Worm (Caenorhabditis elegans) whole organism, L2 larva: ENCODE results near the gene vab-15.

Source experiments
- F13H6.1 ChIP-seq: sonication (generic microtip); optimal IDR thresholded peaks from 2 replicates; lab custom pipeline; 2016; ENCODE audit warnings: missing genetic modification characterization, missing compliant biosample characterization
- R02D3.7 ChIP-seq: fragments of 150-350 bp; optimal IDR thresholded peaks from 2 replicates; lab custom pipeline; 2014; ENCODE audit warnings: missing biosample characterization, missing genetic modification characterization
- Y55F3AM.14 ChIP-seq: fragments of 200-800 bp; sonication (Bioruptor generic); optimal IDR thresholded peaks from 2 replicates; lab custom pipeline; 2018; ENCODE audit warnings: mild to moderate bottlenecking, missing genetic modification characterization, missing compliant biosample characterization
- ZK546.5 ChIP-seq: sonication (generic microtip); optimal IDR thresholded peaks from 2 replicates; lab custom pipeline; 2017; ENCODE audit warnings: missing biosample characterization, missing genetic modification characterization
- alr-1 ChIP-seq: fragments of 150-350 bp; optimal IDR thresholded peaks from 2 replicates; lab custom pipeline; 2014; ENCODE audit warnings: missing biosample characterization, missing genetic modification characterization
- ama-1 ChIP-seq: fragments of 150-350 bp; optimal IDR thresholded peaks from 2 replicates; lab custom pipeline; 2018; ENCODE audit warnings: inconsistent platforms
- ceh-16 ChIP-seq: fragments of 150-350 bp; optimal IDR thresholded peaks from 2 replicates; lab custom pipeline; 2014; ENCODE audit warnings: missing biosample characterization, missing genetic modification characterization
- ceh-82 ChIP-seq: fragments of 150-350 bp; optimal IDR thresholded peaks from 2 replicates; lab custom pipeline; 2014; ENCODE audit warnings: missing biosample characterization, missing genetic modification characterization
- crh-2 ChIP-seq: sonication (generic microtip); optimal IDR thresholded peaks from 2 replicates; lab custom pipeline; 2017; ENCODE audit warnings: missing biosample characterization, missing genetic modification characterization
- elt-1 ChIP-seq: fragments of 150-350 bp; optimal IDR thresholded peaks from 2 replicates; lab custom pipeline; 2014; ENCODE audit warnings: missing biosample characterization, missing genetic modification characterization
- elt-3 ChIP-seq: sonication (generic microtip); optimal IDR thresholded peaks from 2 replicates; lab custom pipeline; 2017; ENCODE audit warnings: missing biosample characterization, missing genetic modification characterization
- fos-1 ChIP-seq: fragments of 150-350 bp; optimal IDR thresholded peaks from 2 replicates; lab custom pipeline; 2014; ENCODE audit warnings: missing biosample characterization, missing genetic modification characterization
- gmeb-1 ChIP-seq: fragments of 150-350 bp; optimal IDR thresholded peaks from 2 replicates; lab custom pipeline; 2014; ENCODE audit warnings: missing biosample characterization, missing genetic modification characterization
- lin-11 ChIP-seq: fragments of 150-350 bp; sonication (generic microtip); optimal IDR thresholded peaks from 2 replicates; lab custom pipeline; 2014; ENCODE audit warnings: missing biosample characterization, missing genetic modification characterization, inconsistent platforms, mixed read lengths
- lin-13 ChIP-seq: fragments of 150-350 bp; optimal IDR thresholded peaks from 2 replicates; lab custom pipeline; 2014; ENCODE audit warnings: missing biosample characterization, missing genetic modification reagents, missing genetic modification characterization
- lsy-2 ChIP-seq, 2 experiments: fragments of 150-350 bp in 1 of 2; sonication (generic microtip) in 1 of 2; optimal IDR thresholded peaks; 2 replicates each; lab custom pipeline; 2014 to 2017; ENCODE audit warnings: missing biosample characterization in 2 of 2, missing genetic modification characterization in 2 of 2
- mab-5 ChIP-seq: fragments of 150-350 bp; optimal IDR thresholded peaks from 2 replicates; lab custom pipeline; 2014; ENCODE audit warnings: missing biosample characterization, missing genetic modification characterization
- mbf-1 ChIP-seq: sonication (generic microtip); optimal IDR thresholded peaks from 2 replicates; lab custom pipeline; 2017; ENCODE audit warnings: missing biosample characterization, missing genetic modification characterization
- nhr-11 ChIP-seq: fragments of 150-350 bp; optimal IDR thresholded peaks from 2 replicates; lab custom pipeline; 2014; ENCODE audit warnings: missing biosample characterization, missing genetic modification characterization
- nhr-129 ChIP-seq: fragments of 150-350 bp; optimal IDR thresholded peaks from 2 replicates; lab custom pipeline; 2014; ENCODE audit warnings: missing biosample characterization, missing genetic modification characterization
- nhr-21 ChIP-seq: fragments of 150-350 bp; optimal IDR thresholded peaks from 2 replicates; lab custom pipeline; 2014; ENCODE audit warnings: missing biosample characterization, missing genetic modification characterization
- nhr-237 ChIP-seq: fragments of 150-350 bp; optimal IDR thresholded peaks from 2 replicates; lab custom pipeline; 2014; ENCODE audit warnings: missing biosample characterization, missing genetic modification characterization
- nhr-25 ChIP-seq: fragments of 150-350 bp; sonication (generic microtip); optimal IDR thresholded peaks from 3 replicates; lab custom pipeline; 2014; ENCODE audit warnings: missing biosample characterization, missing genetic modification characterization
- nhr-6 ChIP-seq: fragments of 150-350 bp; optimal IDR thresholded peaks from 2 replicates; lab custom pipeline; 2014; ENCODE audit warnings: missing biosample characterization, missing genetic modification characterization
- nhr-77 ChIP-seq: fragments of 150-350 bp; optimal IDR thresholded peaks from 2 replicates; lab custom pipeline; 2014; ENCODE audit warnings: missing biosample characterization, missing genetic modification characterization
- peb-1 ChIP-seq: fragments of 150-350 bp; optimal IDR thresholded peaks from 2 replicates; lab custom pipeline; 2014; ENCODE audit warnings: missing biosample characterization, missing genetic modification characterization
- sem-4 ChIP-seq: fragments of 150-350 bp; optimal IDR thresholded peaks from 2 replicates; lab custom pipeline; 2014; ENCODE audit warnings: missing biosample characterization, missing genetic modification reagents, missing genetic modification characterization
- skn-1 ChIP-seq: sonication (generic microtip); optimal IDR thresholded peaks from 2 replicates; lab custom pipeline; 2017; ENCODE audit warnings: missing biosample characterization, missing genetic modification characterization
- sma-3 ChIP-seq: sonication (generic microtip); optimal IDR thresholded peaks from 2 replicates; lab custom pipeline; 2016; ENCODE audit warnings: missing genetic modification reagents, missing genetic modification characterization, missing compliant biosample characterization
- sma-9 ChIP-seq, 2 experiments: fragments of 150-350 bp in 1 of 2; sonication (generic microtip) in 1 of 2; optimal IDR thresholded peaks; 2 replicates each; lab custom pipeline; 2014 to 2016; ENCODE audit warnings: missing genetic modification characterization in 2 of 2, mild to moderate bottlenecking in 1 of 2, missing biosample characterization in 1 of 2, missing compliant biosample characterization in 1 of 2, missing genetic modification reagents in 1 of 2, moderate library complexity in 1 of 2
- unc-62 ChIP-seq: fragments of 150-350 bp; optimal IDR thresholded peaks from 2 replicates; lab custom pipeline; 2014; ENCODE audit warnings: missing biosample characterization, missing genetic modification reagents, missing genetic modification characterization
- zag-1 ChIP-seq: fragments of 150-350 bp; optimal IDR thresholded peaks from 2 replicates; lab custom pipeline; 2014; ENCODE audit warnings: missing biosample characterization, missing genetic modification characterization
- ztf-11 ChIP-seq: sonication (generic microtip); optimal IDR thresholded peaks from 2 replicates; lab custom pipeline; 2017; ENCODE audit warnings: missing biosample characterization, missing genetic modification characterization

vab-15 gene

DNA sequence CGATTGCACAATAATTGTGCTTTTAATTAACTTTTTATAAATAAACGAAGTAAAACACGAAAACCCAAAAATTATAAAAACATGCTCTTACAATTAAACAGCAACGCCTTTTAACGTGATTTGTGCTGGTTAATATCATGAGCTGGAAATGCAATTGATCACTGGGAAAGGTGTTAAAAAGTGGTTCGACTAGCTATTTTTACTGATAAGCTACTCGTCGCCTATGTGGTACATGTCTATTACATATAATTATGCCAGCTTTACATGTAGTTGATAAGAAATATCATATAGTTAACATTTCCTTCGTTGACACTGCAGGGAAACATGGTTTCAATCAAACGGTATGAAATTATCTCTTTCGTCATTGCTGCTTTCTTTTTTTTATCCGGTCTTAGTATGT, 11.0 kb downstream of the vab-15 start, which contains the start of gene scav-5:
scav-5 (plus strand) TSS at position 297 of the 400 bp plus-strand sequence.
- TF ChIP-seq gmeb-1 (tag; lab: Kevin White, UChicago) (peak; percentile 1), fos-1 (tag; lab: Kevin White, UChicago) (peak; percentile 91), crh-2 (tag; lab: Kevin White, UChicago) (peak; percentile 57), sma-3 (peak; percentile 5), nhr-11 (tag; lab: Kevin White, UChicago) (no peak), R02D3.7 (tag; lab: Kevin White, UChicago) (no peak), ama-1 (no peak), sma-9 (GFP tag; optimal IDR thresholded peaks at IDR 0.05; lab: Kevin White, UChicago) (peak; percentile 13), sma-9 (tag; optimal IDR thresholded peaks at IDR 0.05; lab: Kevin White, UChicago) (no peak), nhr-6 (no peak), skn-1 (tag; lab: Kevin White, UChicago) (peak; percentile 66)
- TF ChIP-seq, all 48 proteins: peak for 6

DNA sequence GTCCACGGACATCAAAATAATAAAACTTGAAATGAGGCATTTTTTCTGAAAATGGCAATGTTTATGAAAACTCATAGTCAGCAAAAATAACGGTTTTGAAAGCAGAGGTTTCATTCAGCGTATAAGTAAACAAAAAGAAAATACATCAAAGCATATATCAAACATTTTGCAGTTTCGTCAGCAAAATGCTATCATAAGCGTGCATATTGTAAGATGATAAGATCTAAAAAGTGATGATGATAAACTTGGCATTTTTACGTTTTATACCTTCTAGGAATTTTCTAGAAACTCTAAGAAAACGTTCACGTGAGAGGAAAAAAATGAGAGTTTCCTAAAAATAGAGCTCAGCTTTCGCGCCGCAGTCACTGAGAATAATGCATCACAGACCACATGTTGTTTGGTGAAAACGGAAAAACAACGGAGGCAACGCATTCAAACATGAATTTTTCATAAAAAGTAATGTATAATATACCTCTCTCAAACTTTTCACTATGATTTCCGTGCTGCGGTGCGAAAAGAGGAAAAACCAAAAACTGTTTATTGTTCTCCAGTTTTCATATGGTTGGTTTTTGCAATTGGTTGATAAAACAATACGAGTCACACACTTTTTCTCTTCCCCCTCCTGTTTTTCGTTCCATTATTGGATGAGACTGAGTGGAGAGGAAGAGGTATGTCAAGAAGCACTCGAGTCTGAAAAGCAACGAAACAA, 16.0 kb downstream of the vab-15 start, which contains the start of the genes gst-36 and R07B1.5:
gst-36 (minus strand) TSS at position 45 of the 709 bp plus-strand sequence.
R07B1.5 (plus strand) TSS at position 665 of the 709 bp plus-strand sequence.
- TF ChIP-seq skn-1 (tag; lab: Kevin White, UChicago) (peak; percentile 39), crh-2 (tag; lab: Kevin White, UChicago) (peak; percentile 33), lin-11 (no peak), fos-1 (tag; lab: Kevin White, UChicago) (peak; percentile 64)

DNA sequence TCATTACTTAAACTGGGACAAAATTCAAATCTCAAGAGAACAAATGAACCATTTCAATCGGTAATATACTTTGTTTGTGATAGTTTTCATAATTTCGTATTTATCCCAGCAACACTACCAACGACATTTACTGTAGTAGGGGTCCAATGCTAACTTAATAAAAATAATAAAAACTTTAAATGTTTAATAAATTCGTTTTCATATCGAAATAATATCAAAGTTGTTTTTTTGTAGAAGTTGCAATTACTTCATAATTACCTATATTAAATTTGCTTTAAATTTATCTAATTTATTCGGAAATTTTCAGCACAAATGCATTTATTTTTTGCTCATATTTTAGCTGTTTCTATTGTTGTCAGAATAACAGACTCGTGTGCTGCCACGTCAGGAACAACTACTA, 19.3 kb downstream of the vab-15 start, which contains the start of gene R07B1.6:
R07B1.6 (plus strand) TSS at position 301 of the 400 bp plus-strand sequence.
- TF ChIP-seq mab-5 (no peak), sma-3 (no peak), lin-11 (no peak), peb-1 (tag; lab: Kevin White, UChicago) (no peak), Y55F3AM.14 (no peak), ama-1 (no peak)

DNA sequence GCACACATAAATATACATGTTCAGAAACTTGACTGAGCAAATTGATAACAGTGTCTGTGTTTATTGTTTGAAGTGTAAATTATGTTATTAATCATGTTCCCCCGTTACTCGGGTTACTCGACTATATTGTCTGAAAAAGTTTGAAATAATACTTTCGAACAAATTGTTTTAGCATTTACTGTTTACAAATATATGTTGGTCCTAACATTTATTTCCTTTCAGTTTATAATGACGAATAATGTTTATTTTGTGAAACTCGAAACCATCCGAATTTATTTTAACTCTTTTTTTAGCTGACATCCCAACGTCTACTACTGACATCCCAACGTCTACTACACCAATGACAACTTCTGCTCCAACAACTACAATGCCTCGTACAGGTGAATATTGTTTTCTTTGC, 21.7 kb downstream of the vab-15 start, which contains the start of gene R07B1.7:
R07B1.7 (plus strand) TSS at position 301 of the 400 bp plus-strand sequence.
- TF ChIP-seq mab-5 (no peak), nhr-21 (tag; lab: Kevin White, UChicago) (no peak), nhr-77 (tag; lab: Kevin White, UChicago) (no peak), nhr-129 (tag; lab: Kevin White, UChicago) (no peak), ztf-11 (tag; lab: Kevin White, UChicago) (no peak), alr-1 (tag; lab: Kevin White, UChicago) (no peak), peb-1 (tag; lab: Kevin White, UChicago) (no peak), sem-4 (tag; lab: Kevin White, UChicago) (no peak)

DNA sequence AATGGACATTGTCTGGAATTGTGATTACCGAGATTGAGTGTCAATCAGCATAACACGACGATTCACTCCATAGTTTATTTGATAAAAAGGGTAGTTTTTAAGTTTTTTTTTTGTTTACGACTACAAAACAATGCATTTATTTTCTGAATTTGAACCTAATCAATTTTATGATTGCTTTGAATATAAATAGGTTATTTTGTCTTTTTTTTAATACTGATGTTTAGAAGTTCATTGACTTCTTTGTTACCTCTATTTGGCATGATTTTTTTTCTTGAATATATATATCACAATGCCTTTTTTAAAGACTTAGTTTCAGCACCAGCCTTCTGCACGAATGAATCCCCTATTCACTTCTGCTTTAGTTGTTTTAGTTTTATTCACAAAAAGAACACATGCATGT, 22.4 kb downstream of the vab-15 start, which contains the start of gene R07B1.13:
R07B1.13 (plus strand) TSS at position 301 of the 400 bp plus-strand sequence.
- TF ChIP-seq nhr-237 (tag; lab: Kevin White, UChicago) (no peak), ceh-82 (no peak), F13H6.1 (tag; lab: Kevin White, UChicago) (no peak), sem-4 (tag; lab: Kevin White, UChicago) (no peak), peb-1 (tag; lab: Kevin White, UChicago) (no peak), nhr-129 (tag; lab: Kevin White, UChicago) (no peak), ZK546.5 (tag; lab: Kevin White, UChicago) (no peak), R02D3.7 (tag; lab: Kevin White, UChicago) (no peak), mbf-1 (no peak)

DNA sequence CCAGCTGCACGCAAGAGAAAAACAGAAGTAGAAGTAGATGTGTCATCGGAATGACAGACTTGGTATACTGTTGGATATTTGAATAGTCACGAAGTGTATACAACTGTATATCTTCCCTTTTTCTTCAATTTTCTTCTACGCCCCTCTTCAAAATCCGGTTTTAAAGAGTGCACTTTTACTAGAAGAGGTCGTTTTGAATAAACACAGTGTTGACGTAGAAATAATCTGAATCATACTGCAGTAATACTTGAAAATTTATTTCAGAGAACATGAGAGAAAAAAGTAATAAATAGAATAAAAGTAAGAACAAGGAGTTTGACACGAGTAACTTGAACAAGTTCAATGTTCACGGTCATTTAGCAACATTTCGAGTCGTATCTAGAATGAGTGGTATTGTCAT, 25.5 kb downstream of the vab-15 start, which contains the start of gene R07B1.8:
R07B1.8 (minus strand) TSS at position 101 of the 400 bp plus-strand sequence.
- TF ChIP-seq nhr-129 (tag; lab: Kevin White, UChicago) (no peak), nhr-237 (tag; lab: Kevin White, UChicago) (no peak), ceh-82 (no peak), nhr-6 (no peak), elt-3 (tag; lab: Kevin White, UChicago) (no peak), ceh-16 (tag; lab: Kevin White, UChicago) (no peak), lsy-2 (tag; optimal IDR thresholded peaks at IDR 0.05; lab: Kevin White, UChicago) (no peak), elt-1 (tag; lab: Kevin White, UChicago) (no peak), peb-1 (tag; lab: Kevin White, UChicago) (no peak), zag-1 (tag; lab: Kevin White, UChicago) (no peak), alr-1 (tag; lab: Kevin White, UChicago) (no peak), nhr-25 (tag; lab: Kevin White, UChicago) (no peak), skn-1 (tag; lab: Kevin White, UChicago) (no peak), nhr-11 (tag; lab: Kevin White, UChicago) (no peak), lin-11 (no peak), sma-3 (no peak), unc-62 (no peak), nhr-21 (tag; lab: Kevin White, UChicago) (no peak), lin-13 (GFP tag; lab: Kevin White, UChicago) (no peak)
